Fruit fly (Drosophila melanogaster) whole organism, embryonic: ENCODE data around the gene CG33108.

ENCODE experiments used
- Atf3 ChIP-seq: fragments of 200-800 bp; sonication (Bioruptor generic); optimal IDR thresholded peaks from 3 replicates; lab custom pipeline; 2016; ENCODE audit warnings: missing biosample characterization, missing genetic modification characterization
- Blimp-1 ChIP-seq: fragments of 200-800 bp; sonication (Bioruptor generic); optimal IDR thresholded peaks from 3 replicates; lab custom pipeline; 2018; ENCODE audit warnings: missing biosample characterization, missing genetic modification characterization, mild to moderate bottlenecking, moderate library complexity, missing genetic modification reagents
- CG1024 ChIP-seq: fragments of 200-800 bp; sonication (Bioruptor generic); IDR thresholded peaks from 2 replicates; pipeline ENCODE4 v1.3.6; 2022; ENCODE audit warnings: missing biosample characterization, missing genetic modification characterization
- CG10979 ChIP-seq: fragments of 200-800 bp; sonication (Bioruptor generic); optimal IDR thresholded peaks from 2 replicates; lab custom pipeline; 2018; ENCODE audit warnings: missing biosample characterization, mild to moderate bottlenecking, missing genetic modification characterization, moderate library complexity
- CG11456 ChIP-seq: fragments of 200-800 bp; sonication (Bioruptor generic); IDR thresholded peaks from 3 replicates; pipeline ENCODE4 v1.3.6; 2022; ENCODE audit warnings: missing biosample characterization, missing genetic modification characterization
- CG11723 ChIP-seq: fragments of 200-800 bp; sonication (Bioruptor generic); optimal IDR thresholded peaks from 2 replicates; lab custom pipeline; 2017; ENCODE audit warnings: missing biosample characterization, mild to moderate bottlenecking, missing genetic modification characterization
- CG12744 ChIP-seq: fragments of 200-800 bp; sonication (Bioruptor generic); optimal IDR thresholded peaks from 2 replicates; lab custom pipeline; 2016; ENCODE audit warnings: missing biosample characterization, missing genetic modification characterization
- CG13287 ChIP-seq: fragments of 200-800 bp; sonication (Bioruptor generic); IDR thresholded peaks from 2 replicates; pipeline ENCODE4 v1.3.6; 2022; ENCODE audit warnings: missing biosample characterization, missing genetic modification characterization; ENCODE audit not compliant: partially characterized antibody
- CG13296 ChIP-seq: fragments of 200-800 bp; sonication (Bioruptor generic); optimal IDR thresholded peaks from 3 replicates; lab custom pipeline; 2018; ENCODE audit warnings: missing biosample characterization, mild to moderate bottlenecking, missing genetic modification characterization
- CG14050 ChIP-seq: fragments of 200-800 bp; sonication (Bioruptor generic); IDR thresholded peaks from 3 replicates; pipeline ENCODE4 v1.3.6; 2022; ENCODE audit warnings: missing biosample characterization, missing genetic modification characterization
- CG18599 ChIP-seq: fragments of 200-800 bp; sonication (Bioruptor generic); optimal IDR thresholded peaks from 3 replicates; lab custom pipeline; 2017; ENCODE audit warnings: missing biosample characterization, missing genetic modification characterization, mild to moderate bottlenecking, moderate library complexity, missing genetic modification reagents
- CG4360 ChIP-seq: fragments of 200-800 bp; sonication (Bioruptor generic); IDR thresholded peaks from 2 replicates; pipeline ENCODE4 v1.3.6; 2022; ENCODE audit warnings: missing biosample characterization, missing genetic modification characterization
- CG8388 ChIP-seq: fragments of 200-800 bp; sonication (Bioruptor generic); optimal IDR thresholded peaks from 2 replicates; lab custom pipeline; 2019; ENCODE audit warnings: missing biosample characterization, mild to moderate bottlenecking, missing genetic modification characterization, moderate library complexity
- CG8765 ChIP-seq: fragments of 200-800 bp; sonication (Bioruptor generic); IDR thresholded peaks from 2 replicates; pipeline ENCODE4 v1.3.6; 2022; ENCODE audit warnings: missing biosample characterization, missing genetic modification characterization
- CG8924 ChIP-seq: fragments of 200-800 bp; optimal IDR thresholded peaks from 3 replicates; lab custom pipeline; 2019; ENCODE audit warnings: missing biosample characterization, mild to moderate bottlenecking, missing genetic modification characterization, moderate library complexity
- CHES-1-like ChIP-seq: fragments of 200-800 bp; sonication (Bioruptor generic); optimal IDR thresholded peaks from 2 replicates; lab custom pipeline; 2016; ENCODE audit warnings: missing biosample characterization, missing genetic modification characterization
- CrebB ChIP-seq: fragments of 200-800 bp; sonication (Bioruptor generic); optimal IDR thresholded peaks from 3 replicates; lab custom pipeline; 2018; ENCODE audit warnings: missing biosample characterization, mild to moderate bottlenecking, missing genetic modification characterization
- Deaf1 ChIP-seq: fragments of 200-800 bp; optimal IDR thresholded peaks from 3 replicates; lab custom pipeline; 2019; ENCODE audit warnings: missing biosample characterization, mild to moderate bottlenecking, missing genetic modification characterization, moderate library complexity
- E2f1 ChIP-seq: fragments of 200-800 bp; sonication (Bioruptor generic); IDR thresholded peaks from 2 replicates; pipeline ENCODE4 v1.3.6; 2022; ENCODE audit warnings: missing biosample characterization, missing genetic modification characterization
- Elba2 ChIP-seq: fragments of 200-800 bp; sonication (Bioruptor generic); optimal IDR thresholded peaks from 3 replicates; lab custom pipeline; 2016; ENCODE audit warnings: missing biosample characterization, missing genetic modification characterization
- HLH4C ChIP-seq: fragments of 200-800 bp; sonication (Bioruptor generic); IDR thresholded peaks from 3 replicates; pipeline ENCODE4 v1.3.6; 2022; ENCODE audit warnings: missing biosample characterization, missing genetic modification characterization; ENCODE audit not compliant: partially characterized antibody
- Hr78 ChIP-seq, 2 experiments: fragments of 200-800 bp in 1 of 2; fragments of >200 bp in 1 of 2; sonication (Bioruptor generic) in 1 of 2; optimal IDR thresholded peaks; 2 replicates each; lab custom pipeline; 2017 to 2019; ENCODE audit warnings: missing biosample characterization in 2 of 2, missing genetic modification characterization in 2 of 2, mild to moderate bottlenecking in 1 of 2, moderate library complexity in 1 of 2
- Lpt ChIP-seq: fragments of >200 bp; optimal IDR thresholded peaks from 2 replicates; lab custom pipeline; 2018; ENCODE audit warnings: missing biosample characterization, missing genetic modification characterization
- Neu2 ChIP-seq: fragments of 200-800 bp; sonication (Bioruptor generic); optimal IDR thresholded peaks from 3 replicates; lab custom pipeline; 2016; ENCODE audit warnings: missing biosample characterization, missing genetic modification characterization, borderline replicate concordance
- Pdp1 ChIP-seq, 2 experiments: fragments of 200-800 bp; sonication (Bioruptor generic); optimal IDR thresholded peaks; 3 replicates each; lab custom pipeline; 2016; ENCODE audit warnings: missing biosample characterization in 2 of 2, missing genetic modification characterization in 2 of 2, mild to moderate bottlenecking in 1 of 2, moderate library complexity in 1 of 2
- Sry-β ChIP-seq: fragments of 200-800 bp; sonication (Bioruptor generic); optimal IDR thresholded peaks from 2 replicates; lab custom pipeline; 2018; ENCODE audit warnings: missing biosample characterization, mild to moderate bottlenecking, missing genetic modification characterization, moderate library complexity
- Tbp ChIP-seq: fragments of >200 bp; optimal IDR thresholded peaks from 2 replicates; lab custom pipeline; 2018; ENCODE audit warnings: missing biosample characterization, missing genetic modification characterization
- ato ChIP-seq: fragments of 200-800 bp; sonication (Bioruptor generic); IDR thresholded peaks from 2 replicates; pipeline ENCODE4 v1.3.6; 2022; ENCODE audit warnings: missing biosample characterization, missing genetic modification characterization; ENCODE audit not compliant: partially characterized antibody
- az2 ChIP-seq: fragments of 200-800 bp; sonication (Bioruptor generic); optimal IDR thresholded peaks from 3 replicates; lab custom pipeline; 2016; ENCODE audit warnings: missing biosample characterization, missing genetic modification characterization
- cato ChIP-seq: fragments of 200-800 bp; sonication (Bioruptor generic); optimal IDR thresholded peaks from 2 replicates; lab custom pipeline; 2016; ENCODE audit warnings: missing biosample characterization, missing genetic modification characterization, borderline replicate concordance
- croc ChIP-seq: fragments of 200-800 bp; sonication (Bioruptor generic); conservative IDR thresholded peaks from 3 replicates; pipeline ENCODE4 v1.3.6; 2022; ENCODE audit warnings: missing biosample characterization, missing genetic modification characterization
- dmrt11E ChIP-seq: fragments of 200-800 bp; sonication (Bioruptor generic); optimal IDR thresholded peaks from 3 replicates; lab custom pipeline; 2018; ENCODE audit warnings: missing biosample characterization, mild to moderate bottlenecking, missing genetic modification characterization, moderate library complexity
- dmrt99B ChIP-seq: fragments of 200-800 bp; sonication (Bioruptor generic); optimal IDR thresholded peaks from 2 replicates; lab custom pipeline; 2018; ENCODE audit warnings: missing biosample characterization, mild to moderate bottlenecking, missing genetic modification characterization, moderate library complexity
- ems ChIP-seq: fragments of 200-800 bp; sonication (Bioruptor generic); optimal IDR thresholded peaks from 3 replicates; lab custom pipeline; 2016; ENCODE audit warnings: missing biosample characterization, missing genetic modification characterization
- ftz-f1 ChIP-seq: fragments of 200-800 bp; sonication (Bioruptor generic); optimal IDR thresholded peaks from 2 replicates; lab custom pipeline; 2016; ENCODE audit warnings: missing biosample characterization, missing genetic modification characterization
- gcm ChIP-seq: fragments of 200-800 bp; sonication (Bioruptor generic); optimal IDR thresholded peaks from 2 replicates; lab custom pipeline; 2019; ENCODE audit warnings: missing biosample characterization, mild to moderate bottlenecking, missing genetic modification characterization, moderate library complexity
- gro ChIP-seq: fragments of 200-800 bp; sonication (Bioruptor generic); optimal IDR thresholded peaks from 2 replicates; lab custom pipeline; 2016; ENCODE audit warnings: missing biosample characterization, missing genetic modification characterization
- hth ChIP-seq: fragments of >200 bp; optimal IDR thresholded peaks from 2 replicates; lab custom pipeline; 2017; ENCODE audit warnings: inconsistent platforms
- luna ChIP-seq: fragments of 200-800 bp; sonication (Bioruptor generic); optimal IDR thresholded peaks from 2 replicates; lab custom pipeline; 2016; ENCODE audit warnings: missing biosample characterization, missing genetic modification characterization
- otp ChIP-seq: fragments of 200-800 bp; sonication (Bioruptor generic); IDR thresholded peaks from 3 replicates; pipeline ENCODE4, ENCODE4 v1.3.6; 2022; ENCODE audit warnings: missing biosample characterization, missing genetic modification characterization
- pan ChIP-seq, 4 experiments: fragments of >200 bp in 3 of 4; fragments of 200-800 bp in 1 of 4; sonication (Bioruptor generic) in 1 of 4; optimal IDR thresholded peaks in 3 of 4; IDR thresholded peaks in 1 of 4; 2 replicates each; pipeline versions ENCODE4 v1.3.6 to Lab custom; 2017 to 2022; ENCODE audit warnings: missing biosample characterization in 2 of 4, missing genetic modification characterization in 2 of 4, mixed read lengths in 1 of 4
- psq ChIP-seq: fragments of 200-800 bp; sonication (Bioruptor generic); optimal IDR thresholded peaks from 2 replicates; lab custom pipeline; 2017; ENCODE audit warnings: missing biosample characterization, missing genetic modification characterization
- row ChIP-seq: fragments of 200-800 bp; sonication (Bioruptor generic); IDR thresholded peaks from 3 replicates; pipeline ENCODE4 v1.3.6; 2022; ENCODE audit warnings: missing biosample characterization, missing genetic modification characterization
- sens ChIP-seq: fragments of 200-800 bp; sonication (Bioruptor generic); peaks from one replicate; lab custom pipeline; 2016; ENCODE audit warnings: missing biosample characterization, missing genetic modification characterization
- slou ChIP-seq: fragments of 200-800 bp; sonication (Bioruptor generic); optimal IDR thresholded peaks from 3 replicates; lab custom pipeline; 2016; ENCODE audit warnings: missing biosample characterization, missing genetic modification characterization
- sug ChIP-seq: fragments of 200-800 bp; optimal IDR thresholded peaks from 2 replicates; lab custom pipeline; 2019; ENCODE audit warnings: missing biosample characterization, mild to moderate bottlenecking, missing genetic modification characterization, moderate library complexity
- tx ChIP-seq: fragments of 200-800 bp; sonication (Bioruptor generic); optimal IDR thresholded peaks from 2 replicates; lab custom pipeline; 2016; ENCODE audit warnings: missing biosample characterization, missing genetic modification characterization
- unc-4 ChIP-seq: fragments of 200-800 bp; sonication (Bioruptor generic); IDR thresholded peaks from 2 replicates; pipeline ENCODE4 v1.3.6; 2022; ENCODE audit warnings: missing biosample characterization, missing genetic modification characterization; ENCODE audit not compliant: partially characterized antibody
- yki ChIP-seq: fragments of >200 bp; optimal IDR thresholded peaks from 3 replicates; lab custom pipeline; 2018
- z ChIP-seq: fragments of 200-800 bp; sonication (Bioruptor generic); IDR thresholded peaks from 3 replicates; pipeline ENCODE4 v1.3.6; 2022; ENCODE audit warnings: missing biosample characterization, missing genetic modification characterization
- zfh2 ChIP-seq: fragments of 200-800 bp; sonication (Bioruptor generic); optimal IDR thresholded peaks from 2 replicates; lab custom pipeline; 2016; ENCODE audit warnings: missing biosample characterization, missing genetic modification characterization

Gene CG33108

dm6 chr3R:23986479-23986930 is 9.0 kb upstream of the CG33108 start, which contains the start of the genes CG13603 and CG5902 (continued):
- TF ChIP-seq Pdp1 (GFP tag; optimal IDR thresholded peaks at IDR 0.05; lab: Kevin White, UChicago) (peak in 1 of 2 experiments; percentile 39), ato (GFP tag; lab: Robert Waterston, UW) (0 out of 2 replicates have a peak, but pooled peaks have one; percentile 47), ems (GFP tag; lab: Kevin White, UChicago) (peak; percentile 41), row (GFP tag; lab: Robert Waterston, UW) (peak; percentile 58; the same call in 2 of the 3 replicates), CG11723 (GFP tag; lab: Kevin White, UChicago) (no peak), CG13296 (GFP tag; lab: Kevin White, UChicago) (no peak), unc-4 (peak; percentile 65), CHES-1-like (GFP tag; lab: Kevin White, UChicago) (peak; percentile 83), Blimp-1 (no peak), E2f1 (GFP tag; lab: Robert Waterston, UW) (no peak), CG4360 (GFP tag; lab: Robert Waterston, UW) (peak; percentile 41; the same call in 1 of the 2 replicates), sug (peak; percentile 49), zfh2 (GFP tag; lab: Kevin White, UChicago) (no peak), Sry-β (GFP tag; lab: Kevin White, UChicago) (no peak), Tbp (no peak), CG18599 (GFP tag; lab: Kevin White, UChicago) (peak; percentile 39), CG8388 (GFP tag; lab: Kevin White, UChicago) (no peak), Neu2 (no peak), ftz-f1 (GFP tag; lab: Kevin White, UChicago) (peak; percentile 55), HLH4C (GFP tag; lab: Robert Waterston, UW) (peak; percentile 82), Deaf1 (tag; lab: Kevin White, UChicago) (no peak), hth (lab: Kevin White, UChicago) (no peak), pan (optimal IDR thresholded peaks at IDR 0.05; lab: Kevin White, UChicago) (no peak), pan (GFP tag; optimal IDR thresholded peaks at IDR 0.05 in 1 of 2, IDR thresholded peaks at IDR 0.05 in 1 of 2) (no peak), az2 (no peak), CG8765 (GFP tag; lab: Robert Waterston, UW) (no peak), CrebB (tag; lab: Kevin White, UChicago) (peak; percentile 5), gro (peak; percentile 4), yki (no peak), CG12744 (GFP tag; lab: Kevin White, UChicago) (no peak), cato (GFP tag; lab: Kevin White, UChicago) (no peak), CG13287 (peak; percentile 85), CG8924 (tag; lab: Kevin White, UChicago) (no peak), CG14050 (GFP tag; lab: Robert Waterston, UW) (no peak), dmrt11E (tag; lab: Kevin White, UChicago) (no peak), otp (peak; percentile 50; the same call in 1 of the 3 replicates), dmrt99B (tag; lab: Kevin White, UChicago) (no peak), luna (GFP tag; lab: Kevin White, UChicago) (no peak), slou (GFP tag; lab: Kevin White, UChicago) (no peak), Hr78 (GFP tag; optimal IDR thresholded peaks at IDR 0.05; lab: Kevin White, UChicago) (no peak), CG10979 (tag; lab: Kevin White, UChicago) (peak; percentile 29), z (GFP tag; lab: Robert Waterston, UW) (no peak), psq (GFP tag; lab: Kevin White, UChicago) (no peak), tx (GFP tag; lab: Kevin White, UChicago) (peak; percentile 26), sens (GFP tag; lab: Kevin White, UChicago) (no peak), CG1024 (no peak), gcm (GFP tag; lab: Kevin White, UChicago) (peak; percentile 36), CG11456 (GFP tag; lab: Robert Waterston, UW) (peak; percentile 70; the same call in 2 of the 3 replicates), Atf3 (GFP tag; lab: Kevin White, UChicago) (no peak), croc (GFP tag; lab: Robert Waterston, UW) (no peak), Lpt (GFP tag; lab: Kevin White, UChicago) (no peak), Elba2 (GFP tag; lab: Kevin White, UChicago) (peak; percentile 53)
